Worm (Caenorhabditis elegans) whole organism, L3 larva: ENCODE measurements around the gene nas-3.

ENCODE experiments used
- R02D3.7 ChIP-seq: fragments of 150-350 bp; optimal IDR thresholded peaks from 2 replicates; lab custom pipeline; 2014; ENCODE audit warnings: missing biosample characterization, missing genetic modification characterization
- ZK546.5 ChIP-seq: sonication (generic microtip); optimal IDR thresholded peaks from 2 replicates; lab custom pipeline; 2017; ENCODE audit warnings: missing biosample characterization, missing genetic modification characterization
- ama-1 ChIP-seq: fragments of 150-350 bp; optimal IDR thresholded peaks from 2 replicates; lab custom pipeline; 2018
- ceh-82 ChIP-seq: fragments of 150-350 bp; optimal IDR thresholded peaks from 2 replicates; lab custom pipeline; 2014; ENCODE audit warnings: missing biosample characterization, missing genetic modification characterization
- egl-27 ChIP-seq: sonication (generic microtip); optimal IDR thresholded peaks from 4 replicates; lab custom pipeline; 2017; ENCODE audit warnings: missing biosample characterization, missing genetic modification reagents, missing genetic modification characterization
- fos-1 ChIP-seq: fragments of 150-350 bp; optimal IDR thresholded peaks from 2 replicates; lab custom pipeline; 2014; ENCODE audit warnings: missing biosample characterization, missing genetic modification characterization
- nhr-11 ChIP-seq: fragments of 150-350 bp; optimal IDR thresholded peaks from 2 replicates; lab custom pipeline; 2014; ENCODE audit warnings: missing biosample characterization, missing genetic modification characterization

DNA sequence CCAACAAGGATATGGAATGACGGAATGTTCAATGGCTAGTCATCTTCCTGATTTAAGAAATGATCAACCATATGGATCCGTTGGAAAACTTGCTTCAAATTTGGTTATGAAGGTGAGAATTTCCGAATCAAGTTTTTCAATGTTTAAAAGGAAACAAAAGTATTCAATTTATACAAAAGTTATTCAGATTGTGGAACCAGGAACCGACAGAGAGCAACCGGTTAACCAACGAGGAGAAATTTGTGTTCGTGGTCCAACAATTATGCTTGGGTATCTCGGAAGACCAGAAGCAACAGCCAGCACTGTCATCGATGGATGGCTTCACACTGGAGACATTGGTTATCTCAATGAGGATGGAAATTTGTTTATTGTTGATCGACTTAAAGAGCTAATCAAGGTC, 31.6 kb downstream of the nas-3 start:
- TF ChIP-seq nhr-11 (tag; lab: Kevin White, UChicago) (no peak), fos-1 (no peak), ama-1 (lab: Kevin White, UChicago) (no peak), R02D3.7 (tag; lab: Kevin White, UChicago) (no peak), ZK546.5 (no peak), egl-27 (no peak), ceh-82 (tag; lab: Kevin White, UChicago) (no peak)
